Worm (Caenorhabditis elegans) whole organism, L1 larva: ENCODE data around the gene F13C5.2.

ENCODE experiments used
- C16A3.4 ChIP-seq: fragments of 150-350 bp; optimal IDR thresholded peaks from 2 replicates; lab custom pipeline; 2014; ENCODE audit warnings: missing biosample characterization, missing genetic modification characterization
- C34B4.2 ChIP-seq: sonication (generic microtip); optimal IDR thresholded peaks from 2 replicates; lab custom pipeline; 2017; ENCODE audit warnings: mild to moderate bottlenecking, missing genetic modification characterization, missing compliant biosample characterization
- F16B12.6 ChIP-seq: fragments of 150-350 bp; optimal IDR thresholded peaks from 2 replicates; lab custom pipeline; 2014; ENCODE audit warnings: missing biosample characterization, missing genetic modification characterization
- aha-1 ChIP-seq: fragments of 150-350 bp; optimal IDR thresholded peaks from 2 replicates; lab custom pipeline; 2014; ENCODE audit warnings: missing biosample characterization, missing genetic modification characterization
- aly-2 ChIP-seq: fragments of 150-350 bp; optimal IDR thresholded peaks from 2 replicates; lab custom pipeline; 2014; ENCODE audit warnings: missing biosample characterization, missing genetic modification characterization
- ama-1 ChIP-seq: fragments of 150-350 bp; optimal IDR thresholded peaks from 2 replicates; lab custom pipeline; 2014
- blmp-1 ChIP-seq: fragments of 150-350 bp; optimal IDR thresholded peaks from 2 replicates; lab custom pipeline; 2014; ENCODE audit warnings: missing biosample characterization, missing genetic modification characterization
- ceh-8 ChIP-seq: fragments of 200-800 bp; sonication (Bioruptor generic); optimal IDR thresholded peaks from 2 replicates; lab custom pipeline; 2018; ENCODE audit warnings: mild to moderate bottlenecking, missing genetic modification characterization, moderate library complexity, missing compliant biosample characterization
- ceh-82 ChIP-seq, 3 experiments: fragments of 150-350 bp in 1 of 3; sonication (generic microtip) in 2 of 3; optimal IDR thresholded peaks; 2 replicates each; lab custom pipeline; 2014 to 2017; ENCODE audit warnings: missing biosample characterization in 3 of 3, missing genetic modification characterization in 3 of 3
- ceh-88 ChIP-seq: fragments of 200-800 bp; sonication (Bioruptor generic); IDR thresholded peaks from 2 replicates; pipeline ENCODE4 v1.3.6; 2022; ENCODE audit warnings: missing genetic modification characterization, missing compliant biosample characterization
- ceh-90 ChIP-seq: sonication (generic microtip); optimal IDR thresholded peaks from 2 replicates; lab custom pipeline; 2016; ENCODE audit warnings: missing genetic modification characterization, missing compliant biosample characterization
- ces-1 ChIP-seq: fragments of 150-350 bp; optimal IDR thresholded peaks from 2 replicates; lab custom pipeline; 2014; ENCODE audit warnings: missing biosample characterization, missing genetic modification reagents, missing genetic modification characterization
- dsc-1 ChIP-seq: sonication (generic microtip); optimal IDR thresholded peaks from 2 replicates; lab custom pipeline; 2016; ENCODE audit warnings: mild to moderate bottlenecking, missing genetic modification characterization, missing compliant biosample characterization
- egl-13 ChIP-seq: sonication (generic microtip); optimal IDR thresholded peaks from 2 replicates; lab custom pipeline; 2016; ENCODE audit warnings: missing genotype, missing genetic modification reagents, missing genetic modification characterization, missing compliant biosample characterization
- elt-3 ChIP-seq, 6 experiments: fragments of 150-350 bp in 1 of 6; sonication (generic microtip); optimal IDR thresholded peaks; 2 replicates each; lab custom pipeline; 2017 to 2018; ENCODE audit warnings: missing biosample characterization in 6 of 6, missing genetic modification characterization in 6 of 6, inconsistent platforms in 1 of 6
- ets-5 ChIP-seq: fragments of 200-800 bp; sonication (Bioruptor generic); IDR thresholded peaks from 2 replicates; pipeline ENCODE4 v1.3.6; 2022; ENCODE audit warnings: missing genetic modification characterization, missing compliant biosample characterization
- fkh-10 ChIP-seq: sonication (generic microtip); optimal IDR thresholded peaks from 2 replicates; lab custom pipeline; 2017; ENCODE audit warnings: missing biosample characterization, missing genetic modification reagents, missing genetic modification characterization
- fkh-4 ChIP-seq: sonication (generic microtip); optimal IDR thresholded peaks from 2 replicates; lab custom pipeline; 2016; ENCODE audit warnings: missing compliant biosample characterization, missing genetic modification characterization, borderline replicate concordance
- fkh-8 ChIP-seq: sonication (generic microtip); optimal IDR thresholded peaks from 2 replicates; lab custom pipeline; 2016; ENCODE audit warnings: mild to moderate bottlenecking, missing genetic modification characterization, missing compliant biosample characterization
- fos-1 ChIP-seq: fragments of 150-350 bp; optimal IDR thresholded peaks from 2 replicates; lab custom pipeline; 2014; ENCODE audit warnings: missing biosample characterization, missing genetic modification characterization
- grh-1 ChIP-seq: fragments of 200-800 bp; sonication (Bioruptor generic); IDR thresholded peaks from 2 replicates; pipeline ENCODE4 v1.3.6; 2022; ENCODE audit warnings: missing genetic modification reagents, missing genetic modification characterization, missing compliant biosample characterization
- hlh-17 ChIP-seq: fragments of 200-800 bp; sonication (Bioruptor generic); optimal IDR thresholded peaks from 2 replicates; lab custom pipeline; 2018; ENCODE audit warnings: missing genetic modification characterization, mild to moderate bottlenecking, missing compliant biosample characterization, moderate library complexity, borderline replicate concordance
- irx-1 ChIP-seq: sonication (generic microtip); optimal IDR thresholded peaks from 2 replicates; lab custom pipeline; 2016; ENCODE audit warnings: missing genetic modification characterization, missing compliant biosample characterization
- jun-1 ChIP-seq: fragments of 150-350 bp; optimal IDR thresholded peaks from 2 replicates; lab custom pipeline; 2014; ENCODE audit warnings: missing biosample characterization, missing genetic modification reagents, missing genetic modification characterization
- lin-14 ChIP-seq: fragments of 200-800 bp; sonication (Bioruptor generic); optimal IDR thresholded peaks from 2 replicates; lab custom pipeline; 2018; ENCODE audit warnings: mild to moderate bottlenecking, missing genetic modification characterization, moderate library complexity, missing compliant biosample characterization
- lin-35 ChIP-seq, 2 experiments: fragments of 150-350 bp; optimal IDR thresholded peaks; 2 replicates each; lab custom pipeline; 2014; ENCODE audit warnings: missing biosample characterization in 2 of 2, missing genetic modification characterization in 2 of 2, missing genetic modification reagents in 2 of 2
- lsy-2 ChIP-seq, 2 experiments: fragments of 150-350 bp; optimal IDR thresholded peaks; 2 replicates each; lab custom pipeline; 2014; ENCODE audit warnings: missing biosample characterization in 2 of 2, missing genetic modification characterization in 2 of 2
- mdl-1 ChIP-seq, 2 experiments: fragments of 150-350 bp; optimal IDR thresholded peaks; 2 replicates each; lab custom pipeline; 2014 to 2017; ENCODE audit warnings: missing biosample characterization in 2 of 2, missing genetic modification characterization in 2 of 2, inconsistent platforms in 1 of 2
- mef-2 ChIP-seq: fragments of 150-350 bp; optimal IDR thresholded peaks from 2 replicates; lab custom pipeline; 2014; ENCODE audit warnings: missing biosample characterization, missing genetic modification characterization
- nhr-11 ChIP-seq: fragments of 150-350 bp; optimal IDR thresholded peaks from 2 replicates; lab custom pipeline; 2014; ENCODE audit warnings: missing biosample characterization, missing genetic modification characterization
- nhr-12 ChIP-seq: sonication (generic microtip); optimal IDR thresholded peaks from 2 replicates; lab custom pipeline; 2017; ENCODE audit warnings: missing biosample characterization, missing genetic modification characterization
- nhr-19 ChIP-seq: fragments of 200-800 bp; sonication (Bioruptor generic); conservative IDR thresholded peaks from 2 replicates; pipeline ENCODE4 v1.3.6; 2022; ENCODE audit warnings: missing genetic modification characterization, missing compliant biosample characterization
- nhr-20 ChIP-seq: sonication (generic microtip); optimal IDR thresholded peaks from 2 replicates; lab custom pipeline; 2016; ENCODE audit warnings: mild to moderate bottlenecking, missing genetic modification characterization, missing compliant biosample characterization
- nhr-237 ChIP-seq: fragments of 150-350 bp; optimal IDR thresholded peaks from 2 replicates; lab custom pipeline; 2014; ENCODE audit warnings: missing biosample characterization, missing genetic modification characterization
- nhr-28 ChIP-seq: fragments of 150-350 bp; optimal IDR thresholded peaks from 2 replicates; lab custom pipeline; 2014; ENCODE audit warnings: missing biosample characterization, missing genetic modification characterization
- nhr-77 ChIP-seq: fragments of 150-350 bp; optimal IDR thresholded peaks from 2 replicates; lab custom pipeline; 2014; ENCODE audit warnings: missing biosample characterization, missing genetic modification characterization
- nhr-90 ChIP-seq: sonication (generic microtip); optimal IDR thresholded peaks from 2 replicates; lab custom pipeline; 2016; ENCODE audit warnings: mild to moderate bottlenecking, missing genetic modification characterization, missing compliant biosample characterization; ENCODE audit not compliant: poor library complexity
- pag-3 ChIP-seq: sonication (generic microtip); optimal IDR thresholded peaks from 2 replicates; lab custom pipeline; 2017; ENCODE audit warnings: missing genetic modification characterization, mild to moderate bottlenecking, missing compliant biosample characterization, antibody characterized with exemption, borderline replicate concordance; ENCODE audit not compliant: insufficient read depth
- rnt-1 ChIP-seq: sonication (generic microtip); optimal IDR thresholded peaks from 2 replicates; lab custom pipeline; 2016; ENCODE audit warnings: mild to moderate bottlenecking, missing genetic modification characterization, moderate library complexity, missing compliant biosample characterization
- snpc-4 ChIP-seq: fragments of 150-350 bp; optimal IDR thresholded peaks from 2 replicates; lab custom pipeline; 2014; ENCODE audit warnings: missing biosample characterization, missing genetic modification characterization
- snu-23 ChIP-seq: sonication (generic microtip); optimal IDR thresholded peaks from 2 replicates; lab custom pipeline; 2016; ENCODE audit warnings: missing genetic modification characterization, missing compliant biosample characterization
- sox-4 ChIP-seq: sonication (generic microtip); optimal IDR thresholded peaks from 2 replicates; lab custom pipeline; 2016; ENCODE audit warnings: missing genetic modification characterization, missing compliant biosample characterization
- sptf-1 ChIP-seq: fragments of 150-350 bp; optimal IDR thresholded peaks from 2 replicates; lab custom pipeline; 2014; ENCODE audit warnings: missing biosample characterization, missing genetic modification characterization
- sup-37 ChIP-seq: fragments of 200-800 bp; sonication (Bioruptor generic); optimal IDR thresholded peaks from 2 replicates; lab custom pipeline; 2018; ENCODE audit warnings: mild to moderate bottlenecking, missing genetic modification characterization, missing compliant biosample characterization
- tbx-2 ChIP-seq: sonication (generic microtip); optimal IDR thresholded peaks from 2 replicates; lab custom pipeline; 2016; ENCODE audit warnings: missing genetic modification characterization, missing compliant biosample characterization
- tlp-1 ChIP-seq: fragments of 150-350 bp; optimal IDR thresholded peaks from 2 replicates; lab custom pipeline; 2014; ENCODE audit warnings: missing biosample characterization, missing genetic modification characterization
- unc-130 ChIP-seq: fragments of 150-350 bp; optimal IDR thresholded peaks from 2 replicates; lab custom pipeline; 2017; ENCODE audit warnings: missing biosample characterization, missing genetic modification characterization, inconsistent platforms
- unc-98 ChIP-seq: fragments of 200-800 bp; sonication (Bioruptor generic); IDR thresholded peaks from 2 replicates; pipeline ENCODE4 v1.3.6; 2022; ENCODE audit warnings: missing genetic modification characterization, missing compliant biosample characterization
- zag-1 ChIP-seq: fragments of 150-350 bp; optimal IDR thresholded peaks from 2 replicates; lab custom pipeline; 2014; ENCODE audit warnings: missing biosample characterization, missing genetic modification characterization
- zip-4 ChIP-seq: fragments of 200-800 bp; sonication (Bioruptor generic); optimal IDR thresholded peaks from 2 replicates; lab custom pipeline; 2018; ENCODE audit warnings: mild to moderate bottlenecking, missing genetic modification characterization, moderate library complexity, missing compliant biosample characterization
- ztf-11 ChIP-seq, 2 experiments: sonication (generic microtip); optimal IDR thresholded peaks; 2 replicates each; lab custom pipeline; 2016 to 2017; ENCODE audit warnings: missing genetic modification characterization in 2 of 2, missing biosample characterization in 1 of 2, missing compliant biosample characterization in 1 of 2
- ztf-4 ChIP-seq: fragments of 150-350 bp; optimal IDR thresholded peaks from 2 replicates; lab custom pipeline; 2014; ENCODE audit warnings: missing biosample characterization, missing genetic modification characterization

Gene F13C5.2

ce11 chrX:593245-593733 is 471 bp upstream of the F13C5.2 start (continued):
- peak; percentile 86 for TF ChIP-seq fkh-10 (GFP tag; lab: Kevin White, UChicago)
- no peak for TF ChIP-seq F16B12.6 (tag; lab: Kevin White, UChicago)
- peak in 1 of 6 experiments; percentile 45 for TF ChIP-seq elt-3 (tag; optimal IDR thresholded peaks at IDR 0.05; lab: Kevin White, UChicago)
- no peak for TF ChIP-seq ama-1
- TF ChIP-seq ets-5 (GFP tag; lab: Robert Waterston, UW) = no peak
- peak in 1 of 2 experiments; percentile 78 for TF ChIP-seq ztf-11 (tag; optimal IDR thresholded peaks at IDR 0.05; lab: Kevin White, UChicago)
- TF ChIP-seq zag-1 (tag; lab: Kevin White, UChicago) = peak; percentile 56
- peak; percentile 90 for TF ChIP-seq tbx-2 (tag; lab: Kevin White, UChicago)
- TF ChIP-seq nhr-28 (tag; lab: Kevin White, UChicago) = no peak
- peak; percentile 60 for TF ChIP-seq snpc-4 (tag; lab: Kevin White, UChicago)
- no peak for TF ChIP-seq sup-37 (GFP tag; lab: Kevin White, UChicago)
- no peak for TF ChIP-seq zip-4 (GFP tag; lab: Kevin White, UChicago)
- TF ChIP-seq snu-23 = peak; percentile 89
- peak; percentile 66 for TF ChIP-seq nhr-90 (tag; lab: Kevin White, UChicago)
- TF ChIP-seq ceh-90 = no peak
- TF ChIP-seq C34B4.2 (tag; lab: Kevin White, UChicago) = no peak
- peak; percentile 70 for TF ChIP-seq fos-1 (tag; lab: Kevin White, UChicago)
- TF ChIP-seq nhr-19 (GFP tag; lab: Robert Waterston, UW) = no peak; the same call in 1 of the 2 replicates
- TF ChIP-seq tlp-1 (tag; lab: Kevin White, UChicago) = no peak
- peak; percentile 45 for TF ChIP-seq mef-2 (tag; lab: Kevin White, UChicago)
- peak; percentile 88 for TF ChIP-seq C16A3.4 (tag; lab: Kevin White, UChicago)
- no peak for TF ChIP-seq unc-98
- TF ChIP-seq grh-1 (GFP tag; lab: Robert Waterston, UW) = 0 out of 2 replicates have a peak, but pooled peaks have one; percentile 21
- no peak for TF ChIP-seq fkh-4 (tag; lab: Kevin White, UChicago)
- TF ChIP-seq nhr-12 (tag; lab: Kevin White, UChicago) = no peak
- TF ChIP-seq ztf-4 (tag; lab: Kevin White, UChicago) = peak; percentile 68
- peak; percentile 79 for TF ChIP-seq dsc-1 (tag; lab: Kevin White, UChicago)
- peak; percentile 87 for TF ChIP-seq nhr-20 (tag; lab: Kevin White, UChicago)
- TF ChIP-seq egl-13 (tag; lab: Kevin White, UChicago) = peak; percentile 85
- peak; percentile 70 for TF ChIP-seq irx-1 (tag; lab: Kevin White, UChicago)
- peak; percentile 16 for TF ChIP-seq ceh-8 (GFP tag; lab: Kevin White, UChicago)
- TF ChIP-seq ceh-82 (tag; optimal IDR thresholded peaks at IDR 0.05; lab: Kevin White, UChicago) = peak; percentile 23 to 88 (median 61)
- no peak for TF ChIP-seq hlh-17 (GFP tag; lab: Kevin White, UChicago)
- peak; percentile 69 for TF ChIP-seq rnt-1 (tag; lab: Kevin White, UChicago)
- TF ChIP-seq sox-4 (tag; lab: Kevin White, UChicago) = peak; percentile 55
- TF ChIP-seq sptf-1 (tag; lab: Kevin White, UChicago) = no peak
- peak; percentile 52 for TF ChIP-seq blmp-1 (tag; lab: Kevin White, UChicago)
- peak; percentile 80 to 97 for TF ChIP-seq mdl-1 (tag; optimal IDR thresholded peaks at IDR 0.05; lab: Kevin White, UChicago)
- TF ChIP-seq aly-2 = peak; percentile 44
- peak; percentile 38 for TF ChIP-seq unc-130 (tag; lab: Kevin White, UChicago)
- TF ChIP-seq nhr-77 (tag; lab: Kevin White, UChicago) = peak; percentile 80
- TF ChIP-seq jun-1 (tag; lab: Kevin White, UChicago) = peak; percentile 82
- TF ChIP-seq ces-1 = peak; percentile 39
- TF ChIP-seq pag-3 (tag; lab: Kevin White, UChicago) = peak; percentile 88
- TF ChIP-seq lsy-2 (tag; optimal IDR thresholded peaks at IDR 0.05; lab: Kevin White, UChicago) = peak; percentile 47 to 82
- TF ChIP-seq ceh-88 (GFP tag; lab: Robert Waterston, UW) = no peak
- TF ChIP-seq nhr-237 (tag; lab: Kevin White, UChicago) = peak; percentile 77
- no peak for TF ChIP-seq nhr-11
- peak; percentile 58 to 70 for TF ChIP-seq lin-35 (GFP tag; optimal IDR thresholded peaks at IDR 0.05; lab: Kevin White, UChicago)
- TF ChIP-seq lin-14 (GFP tag; lab: Kevin White, UChicago) = peak; percentile 99
- TF ChIP-seq aha-1 (tag; lab: Kevin White, UChicago) = no peak
- peak; percentile 93 for TF ChIP-seq fkh-8 (tag; lab: Kevin White, UChicago)
